Worm (Caenorhabditis elegans): Measurements from ENCODE around the gene T06D4.6.

The T06D4.6 gene

DNA sequence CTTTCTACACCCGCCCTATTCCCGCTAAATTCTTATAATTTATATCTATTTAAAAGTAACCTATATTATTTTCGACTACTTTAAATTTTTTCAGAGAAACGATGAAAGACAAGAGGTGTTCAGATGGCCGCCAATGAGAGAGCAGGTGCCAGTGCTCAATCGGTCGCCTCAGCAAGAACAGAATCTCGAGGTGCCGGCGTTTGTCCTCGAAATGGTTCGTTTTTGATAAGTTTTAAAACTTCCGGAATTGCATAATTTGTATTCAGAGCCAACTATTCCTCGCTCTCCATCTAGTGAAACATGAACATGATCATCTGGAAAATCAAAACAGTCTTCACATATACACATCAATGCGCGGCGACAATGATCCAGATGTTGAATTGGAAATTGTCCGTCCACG is 16.4 kb downstream of the T06D4.6 start, which contains the start of gene bath-23:
Gene bath-23 (plus strand): TSS at position 301 of the 400 bp plus-strand sequence.
- TF ChIP-seq ceh-16 (tag; optimal IDR thresholded peaks at IDR 0.05) = no peak
- TF ChIP-seq blmp-1 (tag; optimal IDR thresholded peaks at IDR 0.05; ENCODE audit: insufficient read depth) = no peak
- no peak for TF ChIP-seq nhr-237 (tag; optimal IDR thresholded peaks at IDR 0.05)
- TF ChIP-seq nhr-11 (tag; optimal IDR thresholded peaks at IDR 0.05) = no peak
- TF ChIP-seq ZK546.5 (tag; optimal IDR thresholded peaks at IDR 0.05) = no peak
- TF ChIP-seq nhr-129 (tag; optimal IDR thresholded peaks at IDR 0.05) = no peak
- TF ChIP-seq sem-4 (tag; optimal IDR thresholded peaks at IDR 0.05) = no peak
- no peak for TF ChIP-seq nhr-6 (tag; optimal IDR thresholded peaks at IDR 0.05)
- no peak for TF ChIP-seq gmeb-1 (tag; optimal IDR thresholded peaks at IDR 0.05)
- no peak for TF ChIP-seq nhr-10 (tag; optimal IDR thresholded peaks at IDR 0.05)

DNA sequence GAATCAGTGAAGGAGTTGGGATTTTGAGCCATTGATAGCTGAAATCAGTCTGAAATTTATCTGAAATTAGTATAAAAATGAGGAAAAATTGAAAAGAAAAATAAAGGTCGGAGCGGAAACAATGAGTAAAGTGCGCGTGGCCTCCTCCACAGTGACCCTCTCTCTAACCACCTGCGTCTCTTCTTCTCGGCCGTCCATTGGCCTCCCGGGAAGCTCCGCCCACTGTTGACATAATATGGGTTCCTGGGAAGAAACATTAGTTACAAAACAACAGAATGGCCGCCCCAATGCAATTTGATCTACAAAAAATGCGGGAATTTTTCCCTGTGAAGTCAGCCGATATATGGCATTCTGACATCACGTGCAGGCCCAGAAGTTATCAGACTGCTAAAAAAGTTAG is 17.3 kb downstream of the T06D4.6 start, which contains the start of gene Y49F6C.8:
Gene Y49F6C.8 (minus strand): TSS at position 51 of the 400 bp plus-strand sequence.
- no peak for TF ChIP-seq blmp-1 (tag; optimal IDR thresholded peaks at IDR 0.05; ENCODE audit: insufficient read depth)
- TF ChIP-seq elt-3 (tag; optimal IDR thresholded peaks at IDR 0.05) = no peak
- TF ChIP-seq lsy-2 (tag; optimal IDR thresholded peaks at IDR 0.05) = peak in 1 of 2 experiments; percentile 41

DNA sequence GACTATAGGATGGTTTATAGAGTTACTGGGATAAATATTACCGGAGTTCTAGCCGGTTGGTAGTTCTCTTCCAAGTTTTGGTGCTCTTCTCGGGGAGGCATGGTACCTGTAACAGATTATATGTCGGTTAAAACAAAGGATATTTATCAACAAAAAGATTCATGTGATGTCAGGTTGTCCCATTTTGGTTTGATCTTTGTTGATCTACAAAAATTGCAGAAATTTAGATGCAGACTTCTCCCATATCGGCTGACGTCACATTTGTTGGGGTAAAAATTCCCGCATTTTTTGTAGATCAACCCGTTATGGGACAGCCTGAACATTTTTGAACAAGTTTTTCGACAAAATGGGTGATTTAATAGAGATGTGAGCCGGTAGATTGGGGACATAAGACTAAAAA is 19.3 kb downstream of the T06D4.6 start, which contains the start of gene Y49F6C.7:
Gene Y49F6C.7 (minus strand): TSS at position 101 of the 400 bp plus-strand sequence.
- TF ChIP-seq R02D3.7 (tag; optimal IDR thresholded peaks at IDR 0.05) (no peak), sem-4 (tag; optimal IDR thresholded peaks at IDR 0.05) (no peak), nhr-12 (tag; optimal IDR thresholded peaks at IDR 0.05) (no peak), ama-1 (optimal IDR thresholded peaks at IDR 0.05) (no peak), unc-39 (tag; optimal IDR thresholded peaks at IDR 0.05) (no peak), nhr-237 (tag; optimal IDR thresholded peaks at IDR 0.05) (no peak), lin-39 (tag; optimal IDR thresholded peaks at IDR 0.05) (no peak), nhr-77 (tag; optimal IDR thresholded peaks at IDR 0.05) (no peak), ceh-16 (tag; optimal IDR thresholded peaks at IDR 0.05) (no peak)

DNA sequence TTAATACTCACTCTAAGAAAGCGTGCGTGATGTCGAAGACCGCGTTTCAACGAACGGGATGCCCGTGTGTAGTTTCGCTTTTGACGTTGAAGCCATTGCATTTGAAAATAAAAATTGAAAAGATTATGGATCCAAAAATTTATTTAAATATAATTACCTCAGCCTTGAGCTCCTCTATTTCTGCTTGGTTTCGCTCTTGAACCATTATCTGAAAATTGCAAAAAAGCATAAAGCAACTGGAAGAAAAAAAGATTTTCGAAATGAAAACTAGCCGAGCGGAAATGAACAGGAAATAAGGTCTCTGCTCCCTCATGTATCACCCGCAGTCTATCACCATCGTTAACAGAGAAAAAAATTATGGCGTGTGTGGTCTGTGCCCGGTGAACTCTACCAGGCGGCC is 20.3 kb downstream of the T06D4.6 start, which contains the start of gene Y49F6C.6:
Gene Y49F6C.6 (minus strand): TSS at position 101 of the 400 bp plus-strand sequence.
- TF ChIP-seq mbf-1 (tag; optimal IDR thresholded peaks at IDR 0.05) (no peak), aly-2 (tag; optimal IDR thresholded peaks at IDR 0.05) (no peak), nhr-12 (tag; optimal IDR thresholded peaks at IDR 0.05) (no peak), F13H6.1 (tag; optimal IDR thresholded peaks at IDR 0.05) (no peak), C34F6.9 (tag; optimal IDR thresholded peaks at IDR 0.05) (no peak), nhr-77 (tag; optimal IDR thresholded peaks at IDR 0.05) (no peak), crh-2 (tag; optimal IDR thresholded peaks at IDR 0.05) (no peak), lin-13 (GFP tag; optimal IDR thresholded peaks at IDR 0.05) (no peak), ztf-4 (tag; optimal IDR thresholded peaks at IDR 0.05) (no peak)

DNA sequence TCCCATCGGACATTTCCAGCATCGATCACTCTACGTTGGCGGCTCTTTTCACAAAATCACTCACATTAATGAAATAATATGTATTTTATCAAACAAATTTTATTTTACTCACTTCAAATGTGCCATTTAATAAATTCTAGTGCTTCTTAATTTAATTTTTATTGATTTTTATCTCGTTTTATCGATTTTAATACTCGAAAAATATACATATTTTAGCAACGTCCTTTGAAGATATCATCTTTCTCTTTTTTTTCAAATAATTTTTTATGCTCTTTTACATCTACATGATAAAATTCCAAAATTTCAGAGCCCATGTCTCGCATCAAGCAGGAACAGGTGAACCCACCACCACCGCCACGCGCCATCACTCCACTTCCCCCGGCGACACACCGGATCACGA is 28.6 kb downstream of the T06D4.6 start, which contains the start of the genes lido-14 and bath-27:
Gene lido-14 (plus strand): TSS at position 301 of the 400 bp plus-strand sequence.
Gene bath-27 (plus strand): TSS at position 306 of the 400 bp plus-strand sequence.
- TF ChIP-seq elt-1 (tag; optimal IDR thresholded peaks at IDR 0.05) (no peak), egl-27 (tag; optimal IDR thresholded peaks at IDR 0.05) (no peak), lin-11 (tag; optimal IDR thresholded peaks at IDR 0.05) (no peak), ceh-16 (tag; optimal IDR thresholded peaks at IDR 0.05) (no peak), skn-1 (tag; optimal IDR thresholded peaks at IDR 0.05) (no peak), ztf-1 (GFP tag; conservative IDR thresholded peaks at IDR 0.05) (no peak), mab-5 (tag; optimal IDR thresholded peaks at IDR 0.05) (no peak), lin-13 (GFP tag; optimal IDR thresholded peaks at IDR 0.05) (no peak)

DNA sequence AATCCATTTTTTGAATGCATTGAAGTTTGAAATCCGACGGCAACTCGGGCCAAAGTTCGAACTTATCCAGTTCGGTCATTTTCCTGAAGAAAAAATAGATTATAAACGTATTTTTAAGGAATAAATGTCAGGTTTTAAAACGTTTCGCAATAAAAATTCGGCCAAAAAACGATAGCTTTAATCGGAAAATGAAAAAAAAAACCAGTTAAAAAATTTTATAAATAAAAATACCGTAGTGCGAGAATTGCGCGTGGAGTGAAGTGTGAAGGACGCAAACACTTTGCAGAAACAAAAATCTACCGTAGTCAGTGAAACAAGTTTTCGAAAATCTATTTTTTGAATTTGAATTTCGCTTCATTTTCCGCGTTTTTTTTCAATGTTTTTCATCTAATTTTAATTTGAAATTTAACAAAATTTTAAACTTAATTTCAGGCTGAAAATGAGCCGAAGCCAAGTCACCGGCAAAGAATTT is 37.5 kb downstream of the T06D4.6 start, which contains the start of gene F14D2.8:
Gene F14D2.8 (minus strand): TSS at position 51 of the 472 bp plus-strand sequence.
- TF ChIP-seq unc-55 (GFP tag; optimal IDR thresholded peaks at IDR 0.05) = no peak
- TF ChIP-seq egl-27 (tag; optimal IDR thresholded peaks at IDR 0.05) = no peak
- no peak for TF ChIP-seq F13H6.1 (tag; optimal IDR thresholded peaks at IDR 0.05)
- no peak for TF ChIP-seq lin-11 (tag; optimal IDR thresholded peaks at IDR 0.05)
- no peak for TF ChIP-seq ztf-4 (tag; optimal IDR thresholded peaks at IDR 0.05)
- TF ChIP-seq mdl-1 (tag; optimal IDR thresholded peaks at IDR 0.05) = no peak
- no peak for TF ChIP-seq nhr-25 (tag; optimal IDR thresholded peaks at IDR 0.05)
- no peak for TF ChIP-seq nhr-23 (tag; optimal IDR thresholded peaks at IDR 0.05)
- TF ChIP-seq nhr-129 (tag; optimal IDR thresholded peaks at IDR 0.05) = no peak
- no peak for TF ChIP-seq crh-2 (tag; optimal IDR thresholded peaks at IDR 0.05)
- TF ChIP-seq nhr-10 (tag; optimal IDR thresholded peaks at IDR 0.05) = no peak
- no peak for TF ChIP-seq sma-9 (GFP tag; optimal IDR thresholded peaks at IDR 0.05)
- TF ChIP-seq sma-9 (tag; optimal IDR thresholded peaks at IDR 0.05) = no peak
- TF ChIP-seq elt-3 (tag; optimal IDR thresholded peaks at IDR 0.05) = no peak
- no peak for TF ChIP-seq nhr-21 (tag; optimal IDR thresholded peaks at IDR 0.05)
- no peak for TF ChIP-seq ZK546.5 (tag; optimal IDR thresholded peaks at IDR 0.05)
- TF ChIP-seq nhr-77 (tag; optimal IDR thresholded peaks at IDR 0.05) = no peak
- TF ChIP-seq elt-1 (tag; optimal IDR thresholded peaks at IDR 0.05) = no peak
- no peak for TF ChIP-seq nhr-11 (tag; optimal IDR thresholded peaks at IDR 0.05)
- no peak for TF ChIP-seq nhr-12 (tag; optimal IDR thresholded peaks at IDR 0.05)

Measured in whole organism, L2 larva.